1 worm cellular context compared by ENCODE assay signal in genomic region chrIII:5878215-5878614, ce11.
TF ChIP-seq lines count a peak whose summit lies in the region.

Gene mig-21 (minus strand): TSS chrIII:5878380.
Gene F01F1.2 (plus strand): TSS chrIII:5878554.

TF ChIP-seq in whole organism, L2 larva, 48 proteins besides CTCF, POLR2A, EP300 and RAD21 (continued from another document):
- TF ChIP-seq nhr-12 (tag; optimal IDR thresholded peaks at IDR 0.05; lab: Kevin White, UChicago) = no peak
- TF ChIP-seq zag-1 (tag; optimal IDR thresholded peaks at IDR 0.05; lab: Kevin White, UChicago) = no peak
- TF ChIP-seq C34F6.9 (tag; optimal IDR thresholded peaks at IDR 0.05; lab: Kevin White, UChicago) = peak; percentile 18
- TF ChIP-seq alr-1 (tag; optimal IDR thresholded peaks at IDR 0.05; lab: Kevin White, UChicago) = no peak
- TF ChIP-seq aly-2 (tag; optimal IDR thresholded peaks at IDR 0.05; lab: Kevin White, UChicago) = no peak
- no peak for TF ChIP-seq snpc-4 (tag; optimal IDR thresholded peaks at IDR 0.05; lab: Kevin White, UChicago)
- no peak for TF ChIP-seq nhr-21 (tag; optimal IDR thresholded peaks at IDR 0.05; lab: Kevin White, UChicago)
- TF ChIP-seq nhr-129 (tag; optimal IDR thresholded peaks at IDR 0.05; lab: Kevin White, UChicago) = no peak
- peak in 1 of 2 experiments; percentile 76 for TF ChIP-seq lsy-2 (tag; optimal IDR thresholded peaks at IDR 0.05; lab: Kevin White, UChicago)
- TF ChIP-seq lin-13 (GFP tag; optimal IDR thresholded peaks at IDR 0.05; lab: Kevin White, UChicago) = no peak
- TF ChIP-seq F13H6.1 (tag; optimal IDR thresholded peaks at IDR 0.05; lab: Kevin White, UChicago) = no peak
